Fruit fly (Drosophila melanogaster) whole organism, embryonic: Measurements from ENCODE around the gene CG31819.

Source experiments
- C15 ChIP-seq: fragments of 200-800 bp; sonication (Bioruptor generic); IDR thresholded peaks from 3 replicates; pipeline ENCODE4 v1.3.6; 2022; ENCODE audit warnings: missing biosample characterization, missing genetic modification characterization
- CG10209 ChIP-seq: fragments of 200-800 bp; sonication (Bioruptor generic); optimal IDR thresholded peaks from 3 replicates; lab custom pipeline; 2017; ENCODE audit warnings: missing biosample characterization, mild to moderate bottlenecking, missing genetic modification characterization, missing genetic modification reagents
- CG10543 ChIP-seq: fragments of 200-800 bp; sonication (Bioruptor generic); optimal IDR thresholded peaks from 3 replicates; lab custom pipeline; 2017; ENCODE audit warnings: missing biosample characterization, mild to moderate bottlenecking, missing genetic modification characterization, moderate library complexity
- CG12155 ChIP-seq: fragments of 200-800 bp; sonication (Bioruptor generic); optimal IDR thresholded peaks from 3 replicates; lab custom pipeline; 2016; ENCODE audit warnings: missing biosample characterization, missing genetic modification characterization
- CG13296 ChIP-seq: fragments of 200-800 bp; sonication (Bioruptor generic); optimal IDR thresholded peaks from 3 replicates; lab custom pipeline; 2018; ENCODE audit warnings: missing biosample characterization, mild to moderate bottlenecking, missing genetic modification characterization
- CG14667 ChIP-seq: fragments of 200-800 bp; sonication (Bioruptor generic); IDR thresholded peaks from 2 replicates; pipeline ENCODE4 v1.3.6; 2022; ENCODE audit warnings: missing biosample characterization, missing genetic modification characterization
- CG15601 ChIP-seq: fragments of 200-800 bp; sonication (Bioruptor generic); optimal IDR thresholded peaks from 3 replicates; lab custom pipeline; 2019; ENCODE audit warnings: missing biosample characterization, mild to moderate bottlenecking, missing genetic modification characterization, moderate library complexity
- CG1647 ChIP-seq: fragments of 200-800 bp; sonication (Bioruptor generic); optimal IDR thresholded peaks from 3 replicates; lab custom pipeline; 2016; ENCODE audit warnings: missing biosample characterization, missing genetic modification characterization
- CG17385 ChIP-seq: fragments of 200-800 bp; sonication (Bioruptor generic); optimal IDR thresholded peaks from 3 replicates; lab custom pipeline; 2018; ENCODE audit warnings: missing biosample characterization, mild to moderate bottlenecking, missing genetic modification characterization
- CG2889 ChIP-seq: fragments of 200-800 bp; sonication (Bioruptor generic); IDR thresholded peaks from 3 replicates; pipeline ENCODE4 v1.3.6; 2022; ENCODE audit warnings: missing biosample characterization, missing genetic modification characterization
- CG31365 ChIP-seq: fragments of 200-800 bp; sonication (Bioruptor generic); optimal IDR thresholded peaks from 2 replicates; lab custom pipeline; 2018; ENCODE audit warnings: missing biosample characterization, mild to moderate bottlenecking, missing genetic modification characterization
- CG33213 ChIP-seq: fragments of 200-800 bp; sonication (Bioruptor generic); optimal IDR thresholded peaks from 3 replicates; lab custom pipeline; 2016; ENCODE audit warnings: missing biosample characterization, missing genetic modification characterization
- CG34224 ChIP-seq: fragments of 200-800 bp; sonication (Bioruptor generic); IDR thresholded peaks from 3 replicates; pipeline ENCODE4 v1.3.6; 2022; ENCODE audit warnings: missing biosample characterization, missing genetic modification characterization; ENCODE audit not compliant: partially characterized antibody
- CG4360 ChIP-seq: fragments of 200-800 bp; sonication (Bioruptor generic); IDR thresholded peaks from 2 replicates; pipeline ENCODE4 v1.3.6; 2022; ENCODE audit warnings: missing biosample characterization, missing genetic modification characterization
- CG6272 ChIP-seq: fragments of 200-800 bp; sonication (Bioruptor generic); IDR thresholded peaks from 2 replicates; pipeline ENCODE4 v1.3.6; 2022; ENCODE audit warnings: missing biosample characterization, missing genetic modification characterization
- CG8924 ChIP-seq: fragments of 200-800 bp; optimal IDR thresholded peaks from 3 replicates; lab custom pipeline; 2019; ENCODE audit warnings: missing biosample characterization, mild to moderate bottlenecking, missing genetic modification characterization, moderate library complexity
- Ets97D ChIP-seq: fragments of 200-800 bp; sonication (Bioruptor generic); optimal IDR thresholded peaks from 3 replicates; lab custom pipeline; 2016; ENCODE audit warnings: missing biosample characterization, missing genetic modification characterization
- Nf-YC ChIP-seq: fragments of 200-800 bp; optimal IDR thresholded peaks from 3 replicates; lab custom pipeline; 2019; ENCODE audit warnings: missing biosample characterization, mild to moderate bottlenecking, missing genetic modification characterization, moderate library complexity
- Poxn ChIP-seq: fragments of 200-800 bp; sonication (Bioruptor generic); IDR thresholded peaks from 2 replicates; pipeline ENCODE4 v1.3.6; 2022; ENCODE audit warnings: missing biosample characterization, missing genetic modification characterization
- Sin3A ChIP-seq: fragments of >200 bp; optimal IDR thresholded peaks from 2 replicates; lab custom pipeline; 2018
- Spps ChIP-seq: fragments of 200-800 bp; sonication (Bioruptor generic); optimal IDR thresholded peaks from 2 replicates; lab custom pipeline; 2018; ENCODE audit warnings: missing biosample characterization, mild to moderate bottlenecking, missing genetic modification characterization
- cad ChIP-seq: fragments of >200 bp; optimal IDR thresholded peaks from 2 replicates; lab custom pipeline; 2017; ENCODE audit warnings: missing biosample characterization, missing genetic modification characterization
- cas ChIP-seq: fragments of 200-800 bp; sonication (Bioruptor generic); IDR thresholded peaks from 2 replicates; pipeline ENCODE4 v1.3.6; 2022; ENCODE audit warnings: missing biosample characterization, missing genetic modification characterization
- caup ChIP-seq: fragments of 200-800 bp; sonication (Bioruptor generic); optimal IDR thresholded peaks from 3 replicates; lab custom pipeline; 2017; ENCODE audit warnings: missing biosample characterization, mild to moderate bottlenecking, missing genetic modification characterization, moderate library complexity; ENCODE audit not compliant: severe bottlenecking
- cwo ChIP-seq: fragments of 200-800 bp; sonication (Bioruptor generic); optimal IDR thresholded peaks from 3 replicates; lab custom pipeline; 2017; ENCODE audit warnings: missing biosample characterization, missing genetic modification characterization, mild to moderate bottlenecking, moderate library complexity, missing genetic modification reagents
- dimm ChIP-seq: fragments of 200-800 bp; sonication (Bioruptor generic); IDR thresholded peaks from 2 replicates; pipeline ENCODE4 v1.3.6; 2022; ENCODE audit warnings: missing biosample characterization, missing genetic modification characterization
- disco-r ChIP-seq: fragments of 200-800 bp; sonication (Bioruptor generic); optimal IDR thresholded peaks from 2 replicates; lab custom pipeline; 2016; ENCODE audit warnings: missing biosample characterization, missing genetic modification characterization
- dmrt99B ChIP-seq: fragments of 200-800 bp; sonication (Bioruptor generic); optimal IDR thresholded peaks from 2 replicates; lab custom pipeline; 2018; ENCODE audit warnings: missing biosample characterization, mild to moderate bottlenecking, missing genetic modification characterization, moderate library complexity
- emc ChIP-seq: fragments of 200-800 bp; sonication (Bioruptor generic); optimal IDR thresholded peaks from 2 replicates; lab custom pipeline; 2016; ENCODE audit warnings: missing biosample characterization, missing genetic modification characterization
- ems ChIP-seq: fragments of 200-800 bp; sonication (Bioruptor generic); optimal IDR thresholded peaks from 3 replicates; lab custom pipeline; 2016; ENCODE audit warnings: missing biosample characterization, missing genetic modification characterization
- ewg ChIP-seq: fragments of 200-800 bp; sonication (Bioruptor generic); optimal IDR thresholded peaks from 3 replicates; lab custom pipeline; 2017; ENCODE audit warnings: mild to moderate bottlenecking, missing biosample characterization, missing genetic modification reagents, missing genetic modification characterization
- fu2 ChIP-seq: fragments of 200-800 bp; sonication (Bioruptor generic); optimal IDR thresholded peaks from 2 replicates; lab custom pipeline; 2016; ENCODE audit warnings: missing biosample characterization, missing genetic modification characterization
- gsb ChIP-seq: fragments of 200-800 bp; sonication (Bioruptor generic); IDR thresholded peaks from 2 replicates; pipeline ENCODE4 v1.3.6; 2022; ENCODE audit warnings: missing biosample characterization, missing genetic modification characterization
- gsb-n ChIP-seq: fragments of 200-800 bp; sonication (Bioruptor generic); optimal IDR thresholded peaks from 3 replicates; lab custom pipeline; 2018; ENCODE audit warnings: missing biosample characterization, mild to moderate bottlenecking, missing genetic modification characterization
- gt ChIP-seq: fragments of 200-800 bp; sonication (Bioruptor generic); IDR thresholded peaks from 2 replicates; pipeline ENCODE4 v1.3.6; 2022; ENCODE audit warnings: missing biosample characterization, missing genetic modification characterization
- hbn ChIP-seq: fragments of 200-800 bp; sonication (Bioruptor generic); IDR thresholded peaks from 2 replicates; pipeline ENCODE4 v1.3.6; 2022; ENCODE audit warnings: missing biosample characterization, missing genetic modification characterization; ENCODE audit not compliant: partially characterized antibody
- jigr1 ChIP-seq: fragments of 200-800 bp; sonication (Bioruptor generic); IDR thresholded peaks from 3 replicates; pipeline ENCODE4 v1.3.6; 2022; ENCODE audit warnings: missing biosample characterization, missing genetic modification characterization
- klu ChIP-seq: fragments of 200-800 bp; sonication (Bioruptor generic); IDR thresholded peaks from 2 replicates; pipeline ENCODE4 v1.3.6; 2022; ENCODE audit warnings: missing biosample characterization, missing genetic modification characterization
- mam ChIP-seq: fragments of 200-800 bp; sonication (Bioruptor generic); optimal IDR thresholded peaks from 3 replicates; lab custom pipeline; 2016; ENCODE audit warnings: missing biosample characterization, missing genetic modification characterization
- nom ChIP-seq: fragments of 200-800 bp; sonication (Bioruptor generic); optimal IDR thresholded peaks from 2 replicates; lab custom pipeline; 2017; ENCODE audit warnings: missing biosample characterization, missing genetic modification characterization, mild to moderate bottlenecking, moderate library complexity, missing genetic modification reagents
- org-1 ChIP-seq: fragments of 200-800 bp; sonication (Bioruptor generic); optimal IDR thresholded peaks from 2 replicates; lab custom pipeline; 2017; ENCODE audit warnings: missing biosample characterization, missing genetic modification characterization
- pzg ChIP-seq: fragments of 200-800 bp; sonication (Bioruptor generic); optimal IDR thresholded peaks from 3 replicates; lab custom pipeline; 2018; ENCODE audit warnings: missing biosample characterization, mild to moderate bottlenecking, missing genetic modification characterization, moderate library complexity
- row ChIP-seq: fragments of 200-800 bp; sonication (Bioruptor generic); IDR thresholded peaks from 3 replicates; pipeline ENCODE4 v1.3.6; 2022; ENCODE audit warnings: missing biosample characterization, missing genetic modification characterization
- run ChIP-seq: fragments of 200-800 bp; sonication (Bioruptor generic); optimal IDR thresholded peaks from 3 replicates; lab custom pipeline; 2018; ENCODE audit warnings: missing biosample characterization, mild to moderate bottlenecking, missing genetic modification characterization
- schlank ChIP-seq: fragments of 200-800 bp; sonication (Bioruptor generic); optimal IDR thresholded peaks from 2 replicates; lab custom pipeline; 2018; ENCODE audit warnings: missing biosample characterization, mild to moderate bottlenecking, missing genetic modification characterization
- sima ChIP-seq: fragments of 200-800 bp; sonication (Bioruptor generic); optimal IDR thresholded peaks from 2 replicates; lab custom pipeline; 2016; ENCODE audit warnings: missing biosample characterization, missing genetic modification characterization
- stc ChIP-seq: fragments of 200-800 bp; sonication (Bioruptor generic); IDR thresholded peaks from 2 replicates; pipeline ENCODE4 v1.3.6; 2022; ENCODE audit warnings: missing biosample characterization, missing genetic modification characterization
- toy ChIP-seq: fragments of 200-800 bp; sonication (Bioruptor generic); IDR thresholded peaks from 2 replicates; pipeline ENCODE4 v1.3.6; 2022; ENCODE audit warnings: missing biosample characterization, missing genetic modification characterization
- trem ChIP-seq: fragments of 200-800 bp; optimal IDR thresholded peaks from 3 replicates; lab custom pipeline; 2019; ENCODE audit warnings: missing biosample characterization, mild to moderate bottlenecking, missing genetic modification characterization, moderate library complexity
- twi ChIP-seq: fragments of 200-800 bp; optimal IDR thresholded peaks from 2 replicates; lab custom pipeline; 2019; ENCODE audit warnings: missing biosample characterization, mild to moderate bottlenecking, missing genetic modification characterization, moderate library complexity
- vnd ChIP-seq: fragments of 200-800 bp; sonication (Bioruptor generic); IDR thresholded peaks from 3 replicates; pipeline ENCODE4 v1.3.6; 2022; ENCODE audit warnings: missing biosample characterization, missing genetic modification characterization; ENCODE audit not compliant: partially characterized antibody

Gene CG31819

DNA sequence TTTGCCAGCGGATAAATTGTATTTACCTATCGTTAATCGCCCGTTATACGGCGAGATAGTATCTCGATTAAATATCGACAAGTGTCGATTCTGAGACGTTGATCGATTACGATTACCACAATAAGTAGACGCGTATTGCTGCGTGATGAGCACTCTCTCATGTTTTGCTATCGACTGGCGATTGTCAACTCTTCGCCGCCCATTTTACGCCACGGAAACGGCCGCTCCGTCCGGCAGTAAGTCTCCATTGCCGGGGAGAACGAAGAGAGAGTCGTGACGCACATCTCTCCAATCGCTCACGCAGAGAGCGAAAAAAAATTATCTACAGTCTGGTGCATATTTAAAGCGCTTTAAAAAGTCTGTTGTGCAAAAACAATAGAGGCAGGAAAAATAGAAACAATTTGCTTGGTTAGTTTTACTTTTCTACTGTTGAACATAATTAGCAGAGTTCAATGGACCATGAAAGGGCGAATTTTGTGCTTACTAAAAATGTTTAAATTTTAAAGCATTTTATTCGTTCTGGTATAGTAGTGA, 40.4 kb downstream of the CG31819 start, which contains the start of gene CG46309 (continued):
- TF ChIP-seq org-1 (GFP tag; lab: Kevin White, UChicago) (no peak), CG1647 (GFP tag; lab: Kevin White, UChicago) (no peak), row (GFP tag; lab: Robert Waterston, UW) (peak; percentile 76; the same call in 1 of the 3 replicates), CG31365 (tag; lab: Kevin White, UChicago) (no peak), disco-r (GFP tag; lab: Kevin White, UChicago) (peak; percentile 43), stc (GFP tag; lab: Robert Waterston, UW) (no peak), cad (GFP tag; lab: Kevin White, UChicago) (no peak), CG15601 (no peak), CG12155 (GFP tag; lab: Kevin White, UChicago) (peak; percentile 35), gsb (GFP tag; lab: Robert Waterston, UW) (no peak), dmrt99B (tag; lab: Kevin White, UChicago) (no peak), CG2889 (no peak), schlank (tag; lab: Kevin White, UChicago) (peak; percentile 23), CG34224 (peak; percentile 96), CG4360 (GFP tag; lab: Robert Waterston, UW) (no peak), nom (GFP tag; lab: Kevin White, UChicago) (peak; percentile 17), cwo (GFP tag; lab: Kevin White, UChicago) (no peak), cas (GFP tag; lab: Robert Waterston, UW) (peak; percentile 36; the same call in 1 of the 2 replicates), klu (GFP tag; lab: Robert Waterston, UW) (no peak), trem (tag; lab: Kevin White, UChicago) (no peak), CG10209 (GFP tag; lab: Kevin White, UChicago) (no peak), CG10543 (GFP tag; lab: Kevin White, UChicago) (peak; percentile 64), CG14667 (GFP tag; lab: Robert Waterston, UW) (no peak), CG33213 (no peak), ems (GFP tag; lab: Kevin White, UChicago) (peak; percentile 6), caup (GFP tag; lab: Kevin White, UChicago) (peak; percentile 46), Spps (no peak), vnd (GFP tag; lab: Robert Waterston, UW) (peak; percentile 87; the same call in 2 of the 3 replicates), CG13296 (peak; percentile 33), CG8924 (peak; percentile 64), C15 (no peak), toy (GFP tag; lab: Robert Waterston, UW) (no peak), Poxn (GFP tag; lab: Robert Waterston, UW) (no peak), fu2 (no peak), jigr1 (GFP tag; lab: Robert Waterston, UW) (no peak), ewg (no peak), CG17385 (GFP tag; lab: Kevin White, UChicago) (no peak), dimm (no peak), CG6272 (no peak), Nf-YC (tag; lab: Kevin White, UChicago) (no peak), Sin3A (lab: Kevin White, UChicago) (no peak), mam (GFP tag; lab: Kevin White, UChicago) (peak; percentile 44), twi (tag; lab: Kevin White, UChicago) (no peak), Ets97D (GFP tag; lab: Kevin White, UChicago) (peak; percentile 49), sima (GFP tag; lab: Kevin White, UChicago) (no peak), gsb-n (tag; lab: Kevin White, UChicago) (peak; percentile 12), pzg (peak; percentile 25), run (no peak), emc (GFP tag; lab: Kevin White, UChicago) (no peak), gt (no peak), hbn (GFP tag; lab: Robert Waterston, UW) (no peak)
